Worm (Caenorhabditis elegans) whole organism, late embryonic: ENCODE results near the gene T26E4.10.
"Not testable (repeated sequence)": the region's sequence is repeated elsewhere in the genome, so short reads cannot be mapped to it uniquely, and the experiment has no call there.

ENCODE experiments used
- C38D4.7 ChIP-seq: fragments of 200-800 bp; sonication (Bioruptor generic); optimal IDR thresholded peaks from 2 replicates; lab custom pipeline; 2018; ENCODE audit warnings: mild to moderate bottlenecking, missing genetic modification characterization, moderate library complexity, missing compliant biosample characterization
- ceh-31 ChIP-seq: sonication (generic microtip); optimal IDR thresholded peaks from 2 replicates; lab custom pipeline; 2016; ENCODE audit warnings: missing genetic modification characterization, missing compliant biosample characterization
- ceh-9 ChIP-seq: sonication (generic microtip); optimal IDR thresholded peaks from 2 replicates; lab custom pipeline; 2016; ENCODE audit warnings: mild to moderate bottlenecking, missing genetic modification characterization, inconsistent platforms, missing compliant biosample characterization
- elt-2 ChIP-seq: sonication (generic microtip); optimal IDR thresholded peaks from 2 replicates; lab custom pipeline; 2016; ENCODE audit warnings: missing genetic modification reagents, missing genetic modification characterization, missing compliant biosample characterization
- gmeb-2 ChIP-seq: sonication (generic microtip); optimal IDR thresholded peaks from 2 replicates; lab custom pipeline; 2016; ENCODE audit warnings: missing genetic modification characterization, inconsistent platforms, missing compliant biosample characterization
- hlh-15 ChIP-seq: sonication (generic microtip); optimal IDR thresholded peaks from 2 replicates; lab custom pipeline; 2016; ENCODE audit warnings: missing genetic modification characterization, missing compliant biosample characterization
- hlh-30 ChIP-seq: sonication (generic microtip); optimal IDR thresholded peaks from 2 replicates; lab custom pipeline; 2017; ENCODE audit warnings: antibody characterized with exemption, missing genetic modification characterization, missing compliant biosample characterization; ENCODE audit not compliant: insufficient read depth
- nhr-232 ChIP-seq: sonication (generic microtip); optimal IDR thresholded peaks from 2 replicates; lab custom pipeline; 2016; ENCODE audit warnings: missing genetic modification characterization, missing compliant biosample characterization
- pax-1 ChIP-seq: fragments of 150-350 bp; optimal IDR thresholded peaks from 2 replicates; lab custom pipeline; 2014; ENCODE audit warnings: missing biosample characterization, missing genetic modification characterization
- ref-2 ChIP-seq: sonication (generic microtip); optimal IDR thresholded peaks from 2 replicates; lab custom pipeline; 2016; ENCODE audit warnings: missing genetic modification characterization, missing compliant biosample characterization
- unc-86 ChIP-seq: sonication (generic microtip); optimal IDR thresholded peaks from 2 replicates; lab custom pipeline; 2016; ENCODE audit warnings: missing genetic modification characterization, missing compliant biosample characterization
- zip-5 ChIP-seq: sonication (generic microtip); optimal IDR thresholded peaks from 2 replicates; lab custom pipeline; 2016; ENCODE audit warnings: missing genetic modification characterization, missing compliant biosample characterization

The T26E4.10 gene

DNA sequence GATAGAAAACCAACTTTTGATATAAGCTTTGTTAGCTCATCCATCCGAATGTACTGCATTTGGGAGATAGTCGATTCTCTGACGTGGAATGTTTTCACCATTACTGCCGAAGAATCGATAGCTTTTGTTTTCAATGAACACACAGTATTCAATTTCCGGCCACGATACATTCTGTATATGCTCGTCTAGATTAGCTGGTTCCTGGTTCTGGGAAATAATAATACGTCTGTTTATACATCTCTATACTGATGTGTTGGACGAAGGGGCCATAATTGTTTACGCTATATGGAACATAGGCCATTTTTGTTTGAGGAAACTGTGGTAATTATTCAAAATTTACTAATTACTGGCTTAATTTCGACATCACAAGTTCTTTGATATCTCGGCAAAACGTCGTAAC, 47.9 kb downstream of the T26E4.10 start, which contains the start of gene str-6:
Gene str-6, minus strand, starts transcription at position 101 of the 400 bp plus-strand sequence.
- TF ChIP-seq nhr-232 (tag; lab: Kevin White, UChicago) (no peak), zip-5 (tag; lab: Kevin White, UChicago) (no peak), ceh-9 (tag; lab: Kevin White, UChicago) (no peak), hlh-15 (no peak), C38D4.7 (GFP tag; lab: Kevin White, UChicago) (no peak), gmeb-2 (tag; lab: Kevin White, UChicago) (no peak), unc-86 (no peak), ceh-31 (tag; lab: Kevin White, UChicago) (no peak), hlh-30 (tag; lab: Kevin White, UChicago) (no peak), elt-2 (no peak), ref-2 (tag; lab: Kevin White, UChicago) (no peak)

DNA sequence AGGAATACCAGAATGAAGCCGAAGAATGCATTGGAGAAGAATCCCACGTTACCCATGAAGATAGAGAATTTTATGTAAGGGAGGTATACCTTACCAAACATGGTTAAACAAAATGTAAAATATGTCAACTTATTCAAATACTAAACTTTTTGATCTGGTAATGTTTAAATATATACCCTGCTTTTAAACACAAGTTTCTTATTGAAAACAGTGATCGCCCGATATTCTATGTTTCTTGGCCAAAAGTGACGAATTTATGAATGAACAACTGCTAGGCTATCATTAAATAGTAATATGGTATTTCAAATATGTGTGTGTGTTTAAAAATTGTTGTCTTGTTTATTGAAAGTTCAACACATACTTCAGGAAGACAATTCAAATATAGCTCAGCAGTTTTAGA, 49.7 kb downstream of the T26E4.10 start, which contains the start of gene T23D5.8:
Gene T23D5.8, minus strand, starts transcription at position 101 of the 400 bp plus-strand sequence.
- not testable (repeated sequence) for TF ChIP-seq pax-1; unc-86; nhr-232 (tag; lab: Kevin White, UChicago)
